Fruit fly (Drosophila melanogaster) whole organism, larva: Measurements from ENCODE around the gene Cox17.

Experiments used
- noc ChIP-seq: fragments of 200-800 bp; sonication (Bioruptor generic); optimal IDR thresholded peaks from 3 replicates; lab custom pipeline; 2019; ENCODE audit warnings: missing biosample characterization, mild to moderate bottlenecking, missing genetic modification characterization, moderate library complexity

The Cox17 gene

DNA sequence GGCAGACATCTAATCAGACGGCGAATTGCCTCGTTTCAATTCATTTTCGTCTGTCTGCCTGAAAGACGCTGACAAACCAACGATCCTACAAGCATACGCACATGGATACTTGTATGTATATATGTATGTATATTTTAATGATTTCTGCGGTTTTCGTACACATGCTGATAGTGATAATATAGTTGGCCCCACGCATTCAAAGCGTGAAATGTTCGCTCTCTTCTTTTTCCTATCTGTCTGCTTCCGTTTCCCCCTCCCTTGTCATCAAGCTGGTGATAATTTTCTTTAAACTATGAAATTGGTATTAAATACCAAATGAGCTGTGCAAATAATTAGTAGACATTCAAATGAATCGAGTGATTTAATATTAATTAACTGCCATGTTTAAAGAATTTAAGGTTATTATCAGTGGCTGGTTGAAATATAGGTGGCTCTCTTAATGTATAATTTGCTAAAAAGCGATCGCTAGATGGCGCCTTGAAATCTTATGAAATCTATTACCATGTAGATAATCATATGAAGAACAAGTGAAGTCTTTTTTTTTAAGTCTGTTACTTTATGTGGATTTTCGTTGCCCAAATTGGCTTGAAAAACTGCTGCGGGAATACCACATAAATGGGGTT is 3.6 kb downstream of the Cox17 start, which contains the start of gene CG33177:
CG33177 (plus strand) TSS at position 588 of the 623 bp plus-strand sequence.
- peak; percentile 39 for TF ChIP-seq noc (tag; lab: Kevin White, UChicago)

- no peak for TF ChIP-seq noc (tag; lab: Kevin White, UChicago)
Observed at dm6 chrX:15079945-15080344, 4.6 kb downstream of the Cox17 start.

DNA sequence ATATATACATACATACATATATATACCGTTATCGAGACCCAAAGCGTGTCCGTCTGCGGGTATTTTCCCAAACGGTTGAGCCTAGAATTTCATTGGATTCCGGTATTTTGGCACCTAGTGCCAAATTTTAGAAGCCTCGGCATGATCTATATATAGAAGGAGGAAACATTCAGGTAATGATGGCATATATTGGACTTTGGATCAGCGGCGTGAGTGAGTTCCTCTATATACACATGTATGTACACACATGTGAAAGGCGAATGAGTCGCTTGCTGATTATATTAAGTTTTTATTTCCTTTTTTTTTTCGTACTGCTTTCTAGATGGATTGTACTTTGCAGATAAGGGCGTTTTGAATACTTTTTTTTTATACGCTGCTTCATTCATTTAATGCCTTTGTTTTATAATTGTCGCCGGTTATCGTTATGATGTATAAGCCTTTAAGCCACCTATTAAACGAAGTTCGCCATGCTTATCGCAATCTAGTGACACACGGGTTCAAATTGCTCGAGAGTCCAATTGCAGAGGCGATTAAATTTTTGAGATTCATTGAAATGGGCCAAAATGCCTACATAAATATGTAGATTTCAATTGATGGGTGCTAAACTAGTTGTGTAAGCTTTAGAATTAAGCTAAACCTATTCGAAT is 5.2 kb downstream of the Cox17 start:
- peak; percentile 59 for TF ChIP-seq noc (tag; lab: Kevin White, UChicago)

- no peak for TF ChIP-seq noc (tag; lab: Kevin White, UChicago)
Observed at dm6 chrX:15078394-15078793, 6.1 kb downstream of the Cox17 start.

DNA sequence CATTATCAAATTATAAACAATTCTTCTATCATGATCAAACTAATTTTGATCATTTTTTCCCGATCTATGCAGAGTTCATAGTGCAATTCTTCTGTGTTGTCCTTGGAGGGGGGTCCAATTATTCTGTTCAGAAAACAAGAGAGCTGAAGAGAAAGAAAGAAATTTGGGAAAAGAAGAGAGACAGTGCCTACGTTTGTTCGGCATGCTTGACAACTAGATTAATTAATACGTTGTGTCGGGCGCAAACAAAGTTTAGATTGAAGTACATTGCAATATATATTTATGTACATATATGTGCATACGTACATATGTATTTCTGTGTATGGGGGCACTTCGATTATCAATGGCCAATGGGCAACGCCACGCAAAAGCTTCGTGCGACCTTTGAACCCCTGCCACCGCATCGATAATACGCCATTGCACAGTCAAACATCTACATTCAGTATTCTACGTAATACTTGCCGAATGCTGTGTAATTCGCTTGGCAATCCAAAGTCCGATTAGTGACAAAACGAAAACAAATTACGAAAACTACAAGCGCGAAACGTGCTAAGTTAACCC is 6.8 kb downstream of the Cox17 start:
- no peak for TF ChIP-seq noc (tag; lab: Kevin White, UChicago)

- no peak for TF ChIP-seq noc (tag; lab: Kevin White, UChicago)
Observed at dm6 chrX:15076606-15077005, 7.9 kb downstream of the Cox17 start.

- no peak for TF ChIP-seq noc (tag; lab: Kevin White, UChicago)
Observed at dm6 chrX:15076038-15076575, 8.4 kb downstream of the Cox17 start, which contains the start of gene Lsd-2. Lsd-2 (minus strand) TSS chrX:15076220.

DNA sequence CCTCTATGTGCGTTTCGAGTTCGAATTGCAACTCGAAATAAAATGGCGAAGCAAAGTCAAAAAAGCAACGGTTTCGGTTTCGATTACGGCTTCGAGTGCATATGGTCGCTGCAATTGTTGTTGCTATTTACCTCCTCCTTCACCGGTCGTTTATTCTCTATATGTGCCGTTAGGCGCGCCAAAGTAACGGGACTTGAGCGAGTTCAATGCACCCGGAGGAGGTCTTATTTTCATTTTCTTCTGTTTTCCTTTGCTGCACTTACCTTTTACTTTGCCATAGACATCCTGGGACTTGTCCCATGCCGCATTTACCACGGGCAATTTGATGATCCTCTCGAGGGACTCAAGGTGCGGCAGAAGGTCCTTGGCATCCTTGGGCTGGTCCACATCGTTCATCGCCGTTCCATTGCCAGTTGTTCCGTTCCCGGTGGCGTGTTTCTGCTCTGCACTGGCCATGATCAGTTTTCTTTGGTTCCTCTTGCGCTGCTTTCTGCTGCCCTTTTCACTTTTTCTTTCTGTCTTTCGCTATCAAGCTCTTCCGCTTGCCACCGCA is 8.9 kb downstream of the Cox17 start:
- no peak for TF ChIP-seq noc (tag; lab: Kevin White, UChicago)

DNA sequence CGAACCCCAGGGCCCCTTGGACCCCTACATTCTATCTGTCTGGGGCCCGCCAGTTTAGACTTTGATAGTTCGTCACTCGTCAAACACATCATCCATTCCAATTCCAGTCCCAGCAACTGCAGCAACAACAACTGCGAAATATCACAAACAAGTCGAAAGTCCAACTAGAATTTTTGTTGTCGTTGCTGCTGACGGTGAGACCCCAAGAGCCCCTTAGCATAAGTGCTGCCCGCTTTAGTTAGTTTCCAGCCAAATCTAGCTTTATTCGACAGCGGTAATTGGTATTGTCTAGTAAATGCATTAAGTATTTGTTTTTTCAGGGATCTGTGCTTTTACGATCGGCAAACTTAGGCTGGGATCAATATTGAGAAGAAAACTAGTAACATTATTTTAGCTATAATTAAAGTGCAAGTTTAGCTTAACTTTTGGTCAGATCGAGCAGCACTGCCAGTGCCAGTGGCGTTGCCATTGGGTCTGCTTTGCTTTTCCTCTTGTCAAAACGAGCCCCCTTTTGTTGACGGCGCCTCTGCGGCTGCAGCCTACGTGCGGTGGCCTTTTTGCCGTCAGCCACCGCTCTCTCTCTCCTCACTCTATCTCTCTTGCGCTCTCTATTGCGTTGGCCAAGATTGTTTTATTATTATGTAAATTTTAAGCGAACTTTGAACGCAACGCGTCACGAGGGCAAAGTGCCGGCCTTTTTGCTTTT is 9.7 kb downstream of the Cox17 start:
- peak; percentile 91 for TF ChIP-seq noc (tag; lab: Kevin White, UChicago)

dm6 chrX:15070811-15071479 is 13.6 kb downstream of the Cox17 start:
- TF ChIP-seq noc (tag; lab: Kevin White, UChicago), result peak; percentile 68

- no peak for TF ChIP-seq noc (tag; lab: Kevin White, UChicago)
Observed at dm6 chrX:15070137-15070536, 14.4 kb downstream of the Cox17 start.

dm6 chrX:15069417-15069896 is 15.0 kb downstream of the Cox17 start:
- TF ChIP-seq noc (tag; lab: Kevin White, UChicago), result peak; percentile 86

DNA sequence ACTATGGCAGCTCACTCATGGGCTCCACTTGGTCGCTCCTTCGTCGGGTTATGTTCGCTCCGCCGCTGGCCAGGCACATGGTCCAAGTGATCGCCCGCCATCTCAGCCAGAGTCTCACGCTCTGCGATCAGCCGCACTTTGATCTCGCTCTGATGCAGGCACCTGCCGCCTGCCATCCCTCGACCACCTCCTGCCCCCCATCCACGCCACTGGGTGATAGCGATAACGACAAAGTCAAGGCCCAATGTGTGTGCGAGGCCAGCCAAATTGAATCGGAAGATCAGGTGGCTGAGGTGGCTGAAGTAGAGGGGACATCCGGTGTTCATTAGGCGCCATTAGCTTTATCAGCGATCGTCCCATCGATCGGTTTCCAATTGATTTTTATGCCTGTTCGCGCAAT is 16.0 kb downstream of the Cox17 start:
- no peak for TF ChIP-seq noc (tag; lab: Kevin White, UChicago)

DNA sequence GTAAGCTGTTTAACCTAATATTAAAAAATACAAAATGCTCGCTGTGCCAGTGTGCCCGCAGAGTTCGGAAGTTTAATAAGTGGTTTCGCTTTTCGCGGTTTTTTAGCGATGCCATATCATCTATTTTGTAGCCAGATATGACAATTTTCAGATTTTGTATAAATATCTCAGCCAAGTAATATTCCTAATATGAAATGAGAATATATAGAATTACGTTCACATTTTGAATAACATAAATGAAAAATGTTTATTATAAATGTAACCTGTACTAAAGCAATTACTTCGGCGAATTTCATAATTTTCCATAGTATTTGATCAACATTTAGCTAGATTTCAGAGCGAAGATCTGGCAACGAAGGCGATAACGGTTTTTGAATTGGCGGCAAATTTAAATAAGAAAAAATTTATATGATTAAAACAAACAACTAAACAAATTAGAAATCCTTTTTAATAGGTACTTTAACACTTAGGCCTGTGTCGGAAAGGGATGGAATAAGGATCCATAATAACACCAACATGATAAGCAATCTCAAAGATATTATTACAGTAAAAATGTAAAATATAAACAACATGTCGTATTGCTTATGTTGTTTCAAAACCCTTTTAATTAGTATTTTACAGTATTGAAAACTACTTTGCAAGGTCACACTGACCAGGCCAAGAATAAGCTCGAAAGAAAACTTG is 18.0 kb downstream of the Cox17 start, which contains the start of the genes opm and dob:
opm (minus strand) TSS at position 59 of the 684 bp plus-strand sequence.
dob (plus strand) TSS at position 634 of the 684 bp plus-strand sequence.
- TF ChIP-seq noc (tag; lab: Kevin White, UChicago), result peak; percentile 15
